Fruit fly (Drosophila melanogaster) S2 (cell line): Measurements from ENCODE around the gene CG13306.

ENCODE experiments used
- CG8478 ChIP-seq: fragments of >200 bp; optimal IDR thresholded peaks from 2 replicates; lab custom pipeline; 2018
- CTCF ChIP-seq, 2 experiments: fragments of >200 bp; optimal IDR thresholded peaks; 2 replicates each; lab custom pipeline; 2018

DNA sequence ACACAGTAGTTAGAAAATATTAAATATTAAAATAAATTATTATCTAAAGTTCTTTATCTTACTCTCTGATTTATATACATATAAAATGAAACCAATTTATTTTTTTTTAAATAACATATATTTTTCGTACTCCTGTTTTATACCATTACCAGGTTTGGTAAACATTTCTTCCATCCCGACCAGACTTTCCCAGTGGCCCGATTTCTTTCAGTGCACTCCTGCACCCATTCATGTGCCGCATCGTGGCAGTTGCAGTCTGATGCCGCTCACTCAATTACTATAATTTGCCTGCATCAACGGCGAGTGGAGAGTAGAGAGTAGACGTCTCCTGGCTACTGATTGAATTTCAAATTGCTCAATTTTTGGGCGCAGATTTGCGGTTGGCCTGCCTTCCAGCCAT lies 41.7 kb downstream of the CG13306 start:
- TF ChIP-seq CG8478: no peak
- TF ChIP-seq CTCF (optimal IDR thresholded peaks at IDR 0.05; lab: Kevin White, UChicago): no peak
